Worm (Caenorhabditis elegans) whole organism, young adult: Measurements from ENCODE around the gene scl-1.

Source experiments
- B0261.1 ChIP-seq: sonication (generic microtip); optimal IDR thresholded peaks from 2 replicates; lab custom pipeline; 2016; ENCODE audit warnings: mild to moderate bottlenecking, missing genetic modification characterization, moderate library complexity, missing compliant biosample characterization
- B0336.3 ChIP-seq: fragments of 200-800 bp; sonication (Bioruptor generic); IDR thresholded peaks from 2 replicates; pipeline ENCODE4 v1.3.6; 2022; ENCODE audit warnings: missing genetic modification characterization, missing compliant biosample characterization
- C06A6.2 ChIP-seq: fragments of 200-800 bp; sonication (Bioruptor generic); conservative IDR thresholded peaks from 2 replicates; pipeline ENCODE4 v1.3.6; 2022; ENCODE audit warnings: missing genetic modification characterization, missing compliant biosample characterization
- F10E7.11 ChIP-seq: sonication (generic microtip); optimal IDR thresholded peaks from 2 replicates; lab custom pipeline; 2017; ENCODE audit warnings: mild to moderate bottlenecking, missing genetic modification characterization, moderate library complexity, missing compliant biosample characterization
- F39B2.1 ChIP-seq: fragments of 200-800 bp; sonication (Bioruptor generic); IDR thresholded peaks from 2 replicates; pipeline ENCODE4 v1.3.6; 2022; ENCODE audit warnings: missing genetic modification reagents, missing genetic modification characterization, missing compliant biosample characterization
- K11D2.4 ChIP-seq: fragments of 200-800 bp; sonication (Bioruptor generic); IDR thresholded peaks from 2 replicates; pipeline ENCODE4 v1.3.6; 2022; ENCODE audit warnings: missing genetic modification reagents, missing genetic modification characterization, missing compliant biosample characterization
- K12H6.12 ChIP-seq: fragments of 200-800 bp; sonication (Bioruptor generic); optimal IDR thresholded peaks from 2 replicates; lab custom pipeline; 2018; ENCODE audit warnings: mild to moderate bottlenecking, missing genetic modification characterization, missing compliant biosample characterization
- Y53G8AR.9 ChIP-seq: fragments of 200-800 bp; sonication (Bioruptor generic); conservative IDR thresholded peaks from 2 replicates; pipeline ENCODE4 v1.3.6; 2022; ENCODE audit warnings: missing genetic modification reagents, missing genetic modification characterization, missing compliant biosample characterization
- Y67H2A.10 ChIP-seq: fragments of 200-800 bp; sonication (Bioruptor generic); conservative IDR thresholded peaks from 2 replicates; pipeline ENCODE4 v1.3.6; 2022; ENCODE audit warnings: missing genetic modification reagents, missing genetic modification characterization, missing compliant biosample characterization
- ZK185.1 ChIP-seq: sonication (generic microtip); optimal IDR thresholded peaks from 2 replicates; lab custom pipeline; 2016; ENCODE audit warnings: mild to moderate bottlenecking, missing genetic modification characterization, missing compliant biosample characterization; ENCODE audit not compliant: poor library complexity, severe bottlenecking
- ama-1 ChIP-seq, 3 experiments: fragments of 150-350 bp in 1 of 3; sonication (generic microtip) in 2 of 3; optimal IDR thresholded peaks; 2 replicates each; lab custom pipeline; 2014 to 2018; ENCODE audit warnings: missing biosample characterization in 2 of 3, missing genetic modification characterization in 2 of 3, missing genetic modification reagents in 2 of 3
- aptf-2 ChIP-seq: fragments of 200-800 bp; sonication (Bioruptor generic); conservative IDR thresholded peaks from 2 replicates; pipeline ENCODE4 v1.3.6; 2022; ENCODE audit warnings: missing genetic modification reagents, missing genetic modification characterization, missing compliant biosample characterization
- attf-3 ChIP-seq: fragments of 200-800 bp; sonication (Bioruptor generic); conservative IDR thresholded peaks from 2 replicates; pipeline ENCODE4 v1.3.6; 2022; ENCODE audit warnings: missing genetic modification reagents, missing genetic modification characterization, missing compliant biosample characterization
- attf-6 ChIP-seq: fragments of 200-800 bp; sonication (Bioruptor generic); IDR thresholded peaks from 2 replicates; pipeline ENCODE4 v1.3.6; 2022; ENCODE audit warnings: missing genetic modification reagents, missing genetic modification characterization, missing compliant biosample characterization
- ccch-3 ChIP-seq: fragments of 200-800 bp; sonication (Bioruptor generic); optimal IDR thresholded peaks from 2 replicates; lab custom pipeline; 2018; ENCODE audit warnings: mild to moderate bottlenecking, missing genetic modification characterization, missing compliant biosample characterization
- cebp-1 ChIP-seq, 2 experiments: fragments of 200-800 bp in 1 of 2; sonication (Bioruptor generic) in 1 of 2; sonication (generic microtip) in 1 of 2; IDR thresholded peaks in 1 of 2; optimal IDR thresholded peaks in 1 of 2; 2 replicates each; pipeline versions ENCODE4 v1.3.6 to Lab custom; 2017 to 2022; ENCODE audit warnings: missing compliant biosample characterization in 2 of 2, missing genetic modification characterization in 2 of 2, mild to moderate bottlenecking in 1 of 2, missing genetic modification reagents in 1 of 2, moderate library complexity in 1 of 2
- cebp-2 ChIP-seq: fragments of 200-800 bp; sonication (Bioruptor generic); IDR thresholded peaks from 2 replicates; pipeline ENCODE4 v1.3.6; 2022; ENCODE audit warnings: missing genetic modification characterization, missing compliant biosample characterization
- ceh-27 ChIP-seq: fragments of 200-800 bp; sonication (Bioruptor generic); optimal IDR thresholded peaks from 2 replicates; lab custom pipeline; 2018; ENCODE audit warnings: mild to moderate bottlenecking, missing genetic modification characterization, moderate library complexity, missing compliant biosample characterization
- chd-7 ChIP-seq: sonication (generic microtip); optimal IDR thresholded peaks from 2 replicates; lab custom pipeline; 2016; ENCODE audit warnings: mild to moderate bottlenecking, missing genetic modification characterization, moderate library complexity, missing compliant biosample characterization
- dpl-1 ChIP-seq: fragments of 150-350 bp; optimal IDR thresholded peaks from 2 replicates; lab custom pipeline; 2014; ENCODE audit warnings: missing biosample characterization, missing genetic modification reagents, missing genetic modification characterization
- egrh-3 ChIP-seq: fragments of 200-800 bp; sonication (Bioruptor generic); IDR thresholded peaks from 2 replicates; pipeline ENCODE4 v1.3.6; 2022; ENCODE audit warnings: missing genetic modification reagents, missing genetic modification characterization, missing compliant biosample characterization
- ets-4 ChIP-seq: fragments of 200-800 bp; sonication (Bioruptor generic); optimal IDR thresholded peaks from 2 replicates; lab custom pipeline; 2018; ENCODE audit warnings: mild to moderate bottlenecking, missing genetic modification characterization, missing compliant biosample characterization
- fkh-3 ChIP-seq: sonication (generic microtip); optimal IDR thresholded peaks from 2 replicates; lab custom pipeline; 2016; ENCODE audit warnings: mild to moderate bottlenecking, missing genetic modification characterization, missing compliant biosample characterization
- lag-1 ChIP-seq: fragments of 200-800 bp; sonication (Bioruptor generic); IDR thresholded peaks from 2 replicates; pipeline ENCODE4 v1.3.6; 2022; ENCODE audit warnings: missing genetic modification reagents, missing genetic modification characterization, missing compliant biosample characterization
- lsl-1 ChIP-seq: fragments of 200-800 bp; sonication (Bioruptor generic); optimal IDR thresholded peaks from 2 replicates; lab custom pipeline; 2018; ENCODE audit warnings: mild to moderate bottlenecking, missing genetic modification characterization, moderate library complexity, missing compliant biosample characterization
- lsy-27 ChIP-seq: sonication (generic microtip); optimal IDR thresholded peaks from 2 replicates; lab custom pipeline; 2017; ENCODE audit warnings: missing genetic modification characterization, mild to moderate bottlenecking, missing compliant biosample characterization, antibody characterized with exemption, missing genotype, borderline replicate concordance; ENCODE audit not compliant: insufficient read depth
- madf-10 ChIP-seq: sonication (generic microtip); optimal IDR thresholded peaks from 2 replicates; lab custom pipeline; 2016; ENCODE audit warnings: mild to moderate bottlenecking, missing genetic modification characterization, missing compliant biosample characterization
- madf-3 ChIP-seq: fragments of 200-800 bp; sonication (Bioruptor generic); IDR thresholded peaks from 2 replicates; pipeline ENCODE4 v1.3.6; 2022; ENCODE audit warnings: missing genetic modification reagents, missing genetic modification characterization, missing compliant biosample characterization
- madf-6 ChIP-seq: fragments of 200-800 bp; sonication (Bioruptor generic); IDR thresholded peaks from 2 replicates; pipeline ENCODE4 v1.3.6; 2022; ENCODE audit warnings: missing genetic modification reagents, missing genetic modification characterization, missing compliant biosample characterization
- mcd-1 ChIP-seq: fragments of 200-800 bp; sonication (Bioruptor generic); IDR thresholded peaks from 2 replicates; pipeline ENCODE4 v1.3.6; 2022; ENCODE audit warnings: missing genetic modification reagents, missing genetic modification characterization, missing compliant biosample characterization
- mxl-1 ChIP-seq: sonication (generic microtip); optimal IDR thresholded peaks from 2 replicates; lab custom pipeline; 2016; ENCODE audit warnings: missing genetic modification characterization, missing compliant biosample characterization
- nfya-2 ChIP-seq: fragments of 200-800 bp; sonication (Bioruptor generic); IDR thresholded peaks from 2 replicates; pipeline ENCODE4 v1.3.6; 2022; ENCODE audit warnings: missing genetic modification reagents, missing genetic modification characterization, missing compliant biosample characterization
- nhr-80 ChIP-seq: sonication (generic microtip); optimal IDR thresholded peaks from 2 replicates; lab custom pipeline; 2016; ENCODE audit warnings: missing genetic modification characterization, missing compliant biosample characterization
- pha-4 ChIP-seq: fragments of 150-350 bp; sonication (generic microtip); optimal IDR thresholded peaks from 2 replicates; lab custom pipeline; 2014; ENCODE audit warnings: missing biosample characterization, missing genetic modification reagents, missing genetic modification characterization
- repo-1 ChIP-seq: sonication (generic microtip); optimal IDR thresholded peaks from 2 replicates; lab custom pipeline; 2017; ENCODE audit warnings: mild to moderate bottlenecking, missing genetic modification characterization, missing compliant biosample characterization
- snpc-4 ChIP-seq, 5 experiments: fragments of 150-350 bp in 1 of 5; sonication (generic microtip) in 4 of 5; optimal IDR thresholded peaks; 2 replicates each; lab custom pipeline; 2014 to 2018; ENCODE audit warnings: missing genetic modification characterization in 5 of 5, missing biosample characterization in 3 of 5, antibody characterized with exemption in 2 of 5, mild to moderate bottlenecking in 2 of 5, missing compliant biosample characterization in 2 of 5, missing genotype in 2 of 5, moderate library complexity in 2 of 5, missing genetic modification reagents in 1 of 5
- tlf-1 ChIP-seq: fragments of 200-800 bp; sonication (Bioruptor generic); optimal IDR thresholded peaks from 2 replicates; lab custom pipeline; 2018; ENCODE audit warnings: mild to moderate bottlenecking, missing genetic modification characterization, missing compliant biosample characterization
- unc-130 ChIP-seq: sonication (generic microtip); optimal IDR thresholded peaks from 2 replicates; lab custom pipeline; 2016; ENCODE audit warnings: missing genetic modification reagents, missing genetic modification characterization, missing compliant biosample characterization
- unc-62 ChIP-seq: fragments of 150-350 bp; optimal IDR thresholded peaks from 2 replicates; lab custom pipeline; 2014; ENCODE audit warnings: missing biosample characterization, missing genetic modification reagents, missing genetic modification characterization
- ztf-22 ChIP-seq: fragments of 200-800 bp; sonication (Bioruptor generic); optimal IDR thresholded peaks from 2 replicates; lab custom pipeline; 2018; ENCODE audit warnings: mild to moderate bottlenecking, missing genetic modification characterization, moderate library complexity, missing compliant biosample characterization
- ztf-26 ChIP-seq: sonication (generic microtip); optimal IDR thresholded peaks from 2 replicates; lab custom pipeline; 2017; ENCODE audit warnings: missing genetic modification characterization, missing compliant biosample characterization
- ztf-3 ChIP-seq: fragments of 200-800 bp; sonication (Bioruptor generic); optimal IDR thresholded peaks from 2 replicates; lab custom pipeline; 2018; ENCODE audit warnings: mild to moderate bottlenecking, missing genetic modification characterization, missing compliant biosample characterization

The scl-1 gene

DNA sequence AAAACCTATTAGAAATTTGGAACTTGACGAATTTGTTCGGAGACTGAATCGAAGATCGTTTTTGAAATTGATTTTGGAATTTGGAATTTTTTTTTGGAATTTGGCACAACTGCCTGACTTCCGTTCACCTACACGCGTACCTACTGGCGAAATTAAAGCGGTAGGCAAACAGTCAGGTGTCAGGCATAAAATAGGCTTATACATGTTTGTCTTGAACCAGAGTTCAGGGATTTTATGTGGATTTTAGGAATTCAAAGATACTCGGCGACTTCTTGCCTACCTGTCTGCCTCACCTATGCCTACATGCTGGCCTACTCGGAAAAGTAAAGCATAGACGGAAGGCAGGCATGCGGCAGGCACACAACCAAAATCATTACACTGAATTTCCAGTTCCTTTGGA lies 22.2 kb downstream of the scl-1 start:
- TF ChIP-seq B0336.3 (GFP tag; lab: Robert Waterston, UW) (no peak), ztf-26 (tag; lab: Kevin White, UChicago) (no peak), lsy-27 (tag; lab: Kevin White, UChicago) (no peak), F39B2.1 (GFP tag; lab: Robert Waterston, UW) (no peak), ztf-3 (GFP tag; lab: Kevin White, UChicago) (no peak), snpc-4 (GFP tag; optimal IDR thresholded peaks at IDR 0.05; lab: Kevin White, UChicago) (no peak), snpc-4 (tag; optimal IDR thresholded peaks at IDR 0.05; lab: Kevin White, UChicago) (no peak), tlf-1 (GFP tag; lab: Kevin White, UChicago) (no peak), attf-6 (GFP tag; lab: Robert Waterston, UW) (no peak), C06A6.2 (no peak), ztf-22 (GFP tag; lab: Kevin White, UChicago) (no peak), dpl-1 (GFP tag; lab: Kevin White, UChicago) (no peak), unc-62 (GFP tag; lab: Kevin White, UChicago) (no peak), B0261.1 (tag; lab: Kevin White, UChicago) (no peak), egrh-3 (GFP tag; lab: Robert Waterston, UW) (no peak)
- TF ChIP-seq, all 124 proteins: peak for 0

DNA sequence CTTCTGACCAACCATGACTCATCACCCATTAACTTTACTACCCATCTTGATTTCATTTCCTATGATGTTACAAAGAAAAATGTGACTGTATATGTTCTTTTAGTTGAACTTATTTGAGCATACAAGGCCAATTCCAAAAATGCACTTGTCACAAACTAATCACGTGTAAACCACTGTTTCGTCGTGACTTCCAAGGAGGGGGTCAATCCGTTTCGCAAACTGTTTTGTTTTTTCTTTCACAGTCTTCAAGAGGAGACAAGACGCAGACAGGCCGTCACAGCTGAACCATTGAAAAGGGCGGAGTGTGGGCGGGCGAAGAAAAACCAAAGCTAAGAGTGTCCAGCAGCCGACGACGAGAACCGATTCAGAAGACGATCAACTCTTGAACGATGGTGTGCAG lies 23.0 kb downstream of the scl-1 start, which contains the start of gene C39E9.8:
C39E9.8 (plus strand) TSS at position 328 of the 400 bp plus-strand sequence.
- TF ChIP-seq ceh-27 (GFP tag; lab: Kevin White, UChicago) (peak; percentile 36), fkh-3 (no peak), ets-4 (no peak), cebp-2 (0 out of 2 replicates have a peak, but pooled peaks have one; percentile 38), ztf-26 (tag; lab: Kevin White, UChicago) (peak; percentile 38), lag-1 (no peak), cebp-1 (GFP tag; IDR thresholded peaks at IDR 0.05; lab: Robert Waterston, UW) (no peak), cebp-1 (tag; optimal IDR thresholded peaks at IDR 0.05; lab: Kevin White, UChicago) (peak; percentile 24)

- TF ChIP-seq cebp-1 (GFP tag; IDR thresholded peaks at IDR 0.05; lab: Robert Waterston, UW) (no peak), cebp-1 (tag; optimal IDR thresholded peaks at IDR 0.05; lab: Kevin White, UChicago) (no peak), Y67H2A.10 (GFP tag; lab: Robert Waterston, UW) (no peak), chd-7 (tag; lab: Kevin White, UChicago) (no peak), F10E7.11 (tag; lab: Kevin White, UChicago) (no peak), K12H6.12 (tag; lab: Kevin White, UChicago) (no peak), lsl-1 (GFP tag; lab: Kevin White, UChicago) (no peak), nfya-2 (GFP tag; lab: Robert Waterston, UW) (no peak), mcd-1 (no peak), Y53G8AR.9 (GFP tag; lab: Robert Waterston, UW) (no peak)
Measured at ce11 chrIV:13080185-13080584, 24.1 kb downstream of the scl-1 start.

DNA sequence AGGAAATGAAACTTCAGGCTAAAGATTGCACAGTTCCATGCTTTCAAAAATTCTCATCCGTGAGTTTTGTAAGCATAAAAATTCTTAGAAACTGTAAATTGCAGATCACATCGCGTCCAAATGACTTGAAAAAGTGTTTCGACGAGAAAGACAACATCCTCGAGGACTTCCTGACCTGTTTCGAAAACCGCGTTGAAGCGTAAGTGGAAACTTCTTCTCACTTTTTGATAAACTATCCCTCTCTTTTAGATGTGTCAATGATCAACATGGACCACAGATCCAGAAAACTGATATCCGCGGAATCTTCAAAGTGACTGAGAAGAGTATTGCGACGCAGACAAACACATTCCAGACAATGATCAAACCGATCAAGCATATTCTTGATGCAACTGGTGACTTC lies 24.7 kb downstream of the scl-1 start:
- TF ChIP-seq repo-1 (peak; percentile 40), unc-130 (GFP tag; lab: Kevin White, UChicago) (no peak), madf-3 (no peak), Y67H2A.10 (GFP tag; lab: Robert Waterston, UW) (no peak), ama-1 (optimal IDR thresholded peaks at IDR 0.05; lab: Kevin White, UChicago) (peak; percentile 31), ama-1 (GFP tag; optimal IDR thresholded peaks at IDR 0.05; lab: Kevin White, UChicago) (no peak), ccch-3 (GFP tag; lab: Kevin White, UChicago) (no peak), nhr-80 (tag; lab: Kevin White, UChicago) (no peak), mxl-1 (tag; lab: Kevin White, UChicago) (no peak), K11D2.4 (GFP tag; lab: Robert Waterston, UW) (no peak), ZK185.1 (no peak), madf-6 (GFP tag; lab: Robert Waterston, UW) (0 out of 2 replicates have a peak, but pooled peaks have one; percentile 6), ztf-3 (GFP tag; lab: Kevin White, UChicago) (no peak), attf-3 (GFP tag; lab: Robert Waterston, UW) (no peak), madf-10 (tag; lab: Kevin White, UChicago) (no peak), pha-4 (tag; lab: Kevin White, UChicago) (no peak), aptf-2 (GFP tag; lab: Robert Waterston, UW) (no peak)
- TF ChIP-seq, all 124 proteins: peak for 3
